Fruit fly (Drosophila melanogaster) whole organism, pupa: Measurements from ENCODE around the gene CG11458.

Experiments used
- CG10348 ChIP-seq: fragments of 200-800 bp; sonication (Bioruptor generic); IDR thresholded peaks from 2 replicates; pipeline ENCODE4 v1.3.6; 2022; ENCODE audit warnings: missing biosample characterization, missing genetic modification characterization
- CG12605 ChIP-seq: fragments of 200-800 bp; sonication (Bioruptor generic); IDR thresholded peaks from 2 replicates; pipeline ENCODE4 v1.3.6; 2022; ENCODE audit warnings: missing biosample characterization, missing genetic modification characterization
- CG14655 ChIP-seq: fragments of 200-800 bp; sonication (Bioruptor generic); optimal IDR thresholded peaks from 3 replicates; lab custom pipeline; 2017; ENCODE audit warnings: mild to moderate bottlenecking, missing biosample characterization, missing genetic modification reagents, missing genetic modification characterization
- CG32121 ChIP-seq: fragments of 200-800 bp; sonication (Bioruptor generic); IDR thresholded peaks from 2 replicates; pipeline ENCODE4 v1.3.6; 2022; ENCODE audit warnings: missing biosample characterization, missing genetic modification characterization
- CG8159 ChIP-seq: fragments of 200-800 bp; sonication (Bioruptor generic); optimal IDR thresholded peaks from 3 replicates; lab custom pipeline; 2018; ENCODE audit warnings: missing biosample characterization, mild to moderate bottlenecking, missing genetic modification characterization, moderate library complexity
- CG8301 ChIP-seq: fragments of 200-800 bp; sonication (Bioruptor generic); optimal IDR thresholded peaks from 2 replicates; lab custom pipeline; 2018; ENCODE audit warnings: missing biosample characterization, mild to moderate bottlenecking, missing genetic modification characterization
- CG9948 ChIP-seq: fragments of 200-800 bp; sonication (Bioruptor generic); optimal IDR thresholded peaks from 2 replicates; lab custom pipeline; 2018; ENCODE audit warnings: missing biosample characterization, mild to moderate bottlenecking, missing genetic modification characterization, moderate library complexity
- EcR ChIP-seq: fragments of 200-800 bp; sonication (Bioruptor generic); optimal IDR thresholded peaks from 3 replicates; lab custom pipeline; 2019; ENCODE audit warnings: missing biosample characterization, missing genetic modification characterization, mild to moderate bottlenecking, moderate library complexity, missing genetic modification reagents
- Ets98B ChIP-seq: fragments of 200-800 bp; sonication (Bioruptor generic); IDR thresholded peaks from 2 replicates; pipeline ENCODE4 v1.3.6; 2022; ENCODE audit warnings: missing biosample characterization, missing genetic modification characterization
- Snoo ChIP-seq: fragments of 200-800 bp; sonication (Bioruptor generic); optimal IDR thresholded peaks from 3 replicates; lab custom pipeline; 2017; ENCODE audit warnings: missing biosample characterization, mild to moderate bottlenecking, missing genetic modification characterization, inconsistent platforms
- fd96Ca ChIP-seq: fragments of 200-800 bp; sonication (Bioruptor generic); IDR thresholded peaks from 3 replicates; pipeline ENCODE4 v1.3.6; 2022; ENCODE audit warnings: missing biosample characterization, missing genetic modification characterization
- gl ChIP-seq: fragments of 200-800 bp; sonication (Bioruptor generic); optimal IDR thresholded peaks from 2 replicates; lab custom pipeline; 2018; ENCODE audit warnings: missing biosample characterization, mild to moderate bottlenecking, missing genetic modification characterization
- rn ChIP-seq: fragments of 200-800 bp; sonication (Bioruptor generic); IDR thresholded peaks from 2 replicates; pipeline ENCODE4 v1.3.6; 2022; ENCODE audit warnings: missing biosample characterization, missing genetic modification characterization

DNA sequence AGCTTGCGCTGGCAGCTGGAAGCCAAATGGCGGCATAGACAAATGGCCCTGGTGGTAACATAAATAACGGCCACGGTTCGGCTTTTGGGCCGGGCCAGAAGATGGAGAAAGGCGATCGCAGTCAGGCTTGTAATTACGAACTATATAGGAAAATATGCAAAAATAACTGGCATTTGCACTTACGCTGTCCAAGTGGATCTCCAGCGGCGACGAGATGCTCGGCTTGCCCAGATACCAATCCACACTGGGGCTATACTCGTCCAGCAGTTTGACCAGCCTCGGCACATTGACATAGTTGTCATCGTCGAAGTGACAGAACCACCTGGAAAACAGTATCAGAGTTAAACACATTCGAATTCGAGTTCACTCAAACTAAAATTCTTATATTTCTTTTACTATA lies 21.9 kb downstream of the CG11458 start, which contains the start of gene CG10589:
- TF ChIP-seq fd96Ca (no peak), Ets98B (GFP tag; lab: Robert Waterston, UW) (no peak), CG9948 (tag; lab: Kevin White, UChicago) (no peak), CG12605 (GFP tag; lab: Robert Waterston, UW) (no peak), EcR (no peak), CG14655 (no peak), rn (GFP tag; lab: Robert Waterston, UW) (no peak), CG32121 (no peak), CG8301 (tag; lab: Kevin White, UChicago) (no peak), CG8159 (no peak), gl (tag; lab: Kevin White, UChicago) (no peak), CG10348 (no peak), Snoo (tag; lab: Kevin White, UChicago) (no peak)
